Fruit fly (Drosophila melanogaster) whole organism, pupa: ENCODE measurements around the gene Eig71Ei.

Experiments
- CG12605 ChIP-seq: fragments of 200-800 bp; sonication (Bioruptor generic); IDR thresholded peaks from 2 replicates; pipeline ENCODE4 v1.3.6; 2022; ENCODE audit warnings: missing biosample characterization, missing genetic modification characterization
- CG13204 ChIP-seq: fragments of 200-800 bp; sonication (Bioruptor generic); optimal IDR thresholded peaks from 2 replicates; lab custom pipeline; 2018; ENCODE audit warnings: missing biosample characterization, mild to moderate bottlenecking, missing genetic modification characterization, moderate library complexity
- CG14655 ChIP-seq: fragments of 200-800 bp; sonication (Bioruptor generic); optimal IDR thresholded peaks from 3 replicates; lab custom pipeline; 2017; ENCODE audit warnings: mild to moderate bottlenecking, missing biosample characterization, missing genetic modification reagents, missing genetic modification characterization
- CG15710 ChIP-seq: fragments of 200-800 bp; sonication (Bioruptor generic); optimal IDR thresholded peaks from 2 replicates; lab custom pipeline; 2018; ENCODE audit warnings: missing biosample characterization, mild to moderate bottlenecking, missing genetic modification characterization, moderate library complexity
- CG17806 ChIP-seq: fragments of 200-800 bp; sonication (Bioruptor generic); optimal IDR thresholded peaks from 2 replicates; lab custom pipeline; 2018; ENCODE audit warnings: missing biosample characterization, mild to moderate bottlenecking, missing genetic modification characterization, moderate library complexity
- CG32121 ChIP-seq: fragments of 200-800 bp; sonication (Bioruptor generic); IDR thresholded peaks from 2 replicates; pipeline ENCODE4 v1.3.6; 2022; ENCODE audit warnings: missing biosample characterization, missing genetic modification characterization
- CG34367 ChIP-seq: fragments of 200-800 bp; sonication (Bioruptor generic); optimal IDR thresholded peaks from 2 replicates; lab custom pipeline; 2018; ENCODE audit warnings: missing biosample characterization, mild to moderate bottlenecking, missing genetic modification characterization
- CG4496 ChIP-seq: fragments of 200-800 bp; sonication (Bioruptor generic); IDR thresholded peaks from 3 replicates; pipeline ENCODE4 v1.3.6; 2022; ENCODE audit warnings: missing biosample characterization, missing genetic modification characterization
- CG8159 ChIP-seq: fragments of 200-800 bp; sonication (Bioruptor generic); optimal IDR thresholded peaks from 3 replicates; lab custom pipeline; 2018; ENCODE audit warnings: missing biosample characterization, mild to moderate bottlenecking, missing genetic modification characterization, moderate library complexity
- CG8301 ChIP-seq: fragments of 200-800 bp; sonication (Bioruptor generic); optimal IDR thresholded peaks from 2 replicates; lab custom pipeline; 2018; ENCODE audit warnings: missing biosample characterization, mild to moderate bottlenecking, missing genetic modification characterization
- CG9948 ChIP-seq: fragments of 200-800 bp; sonication (Bioruptor generic); optimal IDR thresholded peaks from 2 replicates; lab custom pipeline; 2018; ENCODE audit warnings: missing biosample characterization, mild to moderate bottlenecking, missing genetic modification characterization, moderate library complexity
- D1 ChIP-seq: fragments of 200-800 bp; sonication (Bioruptor generic); optimal IDR thresholded peaks from 2 replicates; lab custom pipeline; 2018; ENCODE audit warnings: missing biosample characterization, mild to moderate bottlenecking, missing genetic modification characterization, moderate library complexity
- EcR ChIP-seq: fragments of 200-800 bp; sonication (Bioruptor generic); optimal IDR thresholded peaks from 3 replicates; lab custom pipeline; 2019; ENCODE audit warnings: missing biosample characterization, missing genetic modification characterization, mild to moderate bottlenecking, moderate library complexity, missing genetic modification reagents
- Ets98B ChIP-seq: fragments of 200-800 bp; sonication (Bioruptor generic); IDR thresholded peaks from 2 replicates; pipeline ENCODE4 v1.3.6; 2022; ENCODE audit warnings: missing biosample characterization, missing genetic modification characterization
- Pif1A ChIP-seq: fragments of 200-800 bp; sonication (Bioruptor generic); optimal IDR thresholded peaks from 3 replicates; lab custom pipeline; 2016; ENCODE audit warnings: missing biosample characterization, missing genetic modification characterization
- Pif1B ChIP-seq: fragments of 200-800 bp; sonication (Bioruptor generic); optimal IDR thresholded peaks from 3 replicates; lab custom pipeline; 2016; ENCODE audit warnings: missing biosample characterization, missing genetic modification characterization
- Snoo ChIP-seq: fragments of 200-800 bp; sonication (Bioruptor generic); optimal IDR thresholded peaks from 3 replicates; lab custom pipeline; 2017; ENCODE audit warnings: missing biosample characterization, mild to moderate bottlenecking, missing genetic modification characterization, inconsistent platforms
- fd96Ca ChIP-seq: fragments of 200-800 bp; sonication (Bioruptor generic); IDR thresholded peaks from 3 replicates; pipeline ENCODE4 v1.3.6; 2022; ENCODE audit warnings: missing biosample characterization, missing genetic modification characterization
- gl ChIP-seq: fragments of 200-800 bp; sonication (Bioruptor generic); optimal IDR thresholded peaks from 2 replicates; lab custom pipeline; 2018; ENCODE audit warnings: missing biosample characterization, mild to moderate bottlenecking, missing genetic modification characterization
- rn ChIP-seq: fragments of 200-800 bp; sonication (Bioruptor generic); IDR thresholded peaks from 2 replicates; pipeline ENCODE4 v1.3.6; 2022; ENCODE audit warnings: missing biosample characterization, missing genetic modification characterization

Eig71Ei gene

dm6 chr3L:15652154-15652553 lies 7.4 kb upstream of the Eig71Ei start, which contains the start of the genes Eig71Ec and Eig71Ed:
Gene Eig71Ec (minus strand): TSS chr3L:15652254.
Gene Eig71Ed (plus strand): TSS chr3L:15652537.
- TF ChIP-seq Ets98B (GFP tag; lab: Robert Waterston, UW) (no peak), CG15710 (tag; lab: Kevin White, UChicago) (no peak), D1 (tag; lab: Kevin White, UChicago) (no peak), CG12605 (no peak), CG4496 (GFP tag; lab: Robert Waterston, UW) (no peak)

- TF ChIP-seq Ets98B (GFP tag; lab: Robert Waterston, UW) (no peak), EcR (GFP tag; lab: Kevin White, UChicago) (no peak), CG9948 (tag; lab: Kevin White, UChicago) (no peak), Pif1A (GFP tag; lab: Kevin White, UChicago) (no peak)
Observed at dm6 chr3L:15655910-15656309, 3.6 kb upstream of the Eig71Ei start, which contains the start of gene Eig71Ee. Gene Eig71Ee (minus strand): TSS chr3L:15656010.

dm6 chr3L:15657290-15657689 lies 2.2 kb upstream of the Eig71Ei start, which contains the start of the genes Eig71Ef and Eig71Eg:
Gene Eig71Ef (minus strand): TSS chr3L:15657390.
Gene Eig71Eg (plus strand): TSS chr3L:15657628.
- TF ChIP-seq CG13204 (no peak), CG34367 (tag; lab: Kevin White, UChicago) (no peak), gl (tag; lab: Kevin White, UChicago) (no peak), Pif1B (GFP tag; lab: Kevin White, UChicago) (no peak), EcR (GFP tag; lab: Kevin White, UChicago) (no peak), CG9948 (tag; lab: Kevin White, UChicago) (no peak), Pif1A (GFP tag; lab: Kevin White, UChicago) (no peak), rn (GFP tag; lab: Robert Waterston, UW) (no peak), CG14655 (GFP tag; lab: Kevin White, UChicago) (no peak), CG15710 (tag; lab: Kevin White, UChicago) (no peak), CG8301 (no peak), CG12605 (no peak), CG17806 (tag; lab: Kevin White, UChicago) (no peak), Snoo (no peak), D1 (tag; lab: Kevin White, UChicago) (no peak)
- TF ChIP-seq, all 21 proteins: peak for 0

dm6 chr3L:15660915-15661314 lies 1.4 kb downstream of the Eig71Ei start, which contains the start of the genes Eig71Ej and Eig71Ek:
Gene Eig71Ej (minus strand): TSS chr3L:15661015.
Gene Eig71Ek (plus strand): TSS chr3L:15661248.
- no peak for TF ChIP-seq rn (GFP tag; lab: Robert Waterston, UW)
- TF ChIP-seq D1 (tag; lab: Kevin White, UChicago): no peak
- no peak for TF ChIP-seq Pif1B (GFP tag; lab: Kevin White, UChicago)
- TF ChIP-seq CG13204: no peak
- no peak for TF ChIP-seq CG8159 (tag; lab: Kevin White, UChicago)
- no peak for TF ChIP-seq gl (tag; lab: Kevin White, UChicago)
- no peak for TF ChIP-seq CG12605

dm6 chr3L:15661567-15661966 lies 2.1 kb downstream of the Eig71Ei start, which contains the start of gene CG43082:
Gene CG43082 (plus strand): TSS chr3L:15661867.
- TF ChIP-seq CG14655 (GFP tag; lab: Kevin White, UChicago) (no peak), gl (tag; lab: Kevin White, UChicago) (no peak), CG12605 (no peak), Pif1A (GFP tag; lab: Kevin White, UChicago) (no peak), CG34367 (tag; lab: Kevin White, UChicago) (no peak), CG8159 (tag; lab: Kevin White, UChicago) (no peak), CG15710 (tag; lab: Kevin White, UChicago) (no peak), Ets98B (GFP tag; lab: Robert Waterston, UW) (no peak), Pif1B (GFP tag; lab: Kevin White, UChicago) (no peak), CG32121 (GFP tag; lab: Robert Waterston, UW) (no peak)

- no peak for TF ChIP-seq D1 (tag; lab: Kevin White, UChicago)
- no peak for TF ChIP-seq CG9948 (tag; lab: Kevin White, UChicago)
- no peak for TF ChIP-seq fd96Ca (GFP tag; lab: Robert Waterston, UW)
- no peak for TF ChIP-seq gl (tag; lab: Kevin White, UChicago)
- no peak for TF ChIP-seq Snoo
- no peak for TF ChIP-seq CG17806 (tag; lab: Kevin White, UChicago)
- no peak for TF ChIP-seq CG15710 (tag; lab: Kevin White, UChicago)
- TF ChIP-seq, all 21 proteins: peak for 0
Observed at dm6 chr3L:15662510-15662909, 3.0 kb downstream of the Eig71Ei start.

- no peak for TF ChIP-seq CG9948 (tag; lab: Kevin White, UChicago)
- TF ChIP-seq CG14655 (GFP tag; lab: Kevin White, UChicago): no peak
- TF ChIP-seq CG17806 (tag; lab: Kevin White, UChicago): no peak
- TF ChIP-seq Snoo: no peak
- no peak for TF ChIP-seq CG34367 (tag; lab: Kevin White, UChicago)
- TF ChIP-seq fd96Ca (GFP tag; lab: Robert Waterston, UW): no peak
- no peak for TF ChIP-seq CG8159 (tag; lab: Kevin White, UChicago)
- TF ChIP-seq Pif1A (GFP tag; lab: Kevin White, UChicago): no peak
- no peak for TF ChIP-seq CG13204
- TF ChIP-seq CG12605: no peak
- TF ChIP-seq gl (tag; lab: Kevin White, UChicago): no peak
- TF ChIP-seq Pif1B (GFP tag; lab: Kevin White, UChicago): no peak
Observed at dm6 chr3L:15664199-15664794, 4.8 kb downstream of the Eig71Ei start.
